Fruit fly (Drosophila melanogaster): ENCODE data around the gene ND-ASHI.
A peak's percentile ranks its signal among the peaks of the same experiment; 100 is the strongest.

Gene ND-ASHI

dm6 chrX:6656023-6656594, 22.8 kb downstream of the ND-ASHI start:
- TF ChIP-seq CG17801 (GFP tag; optimal IDR thresholded peaks at IDR 0.05; ENCODE audit: partially characterized antibody), result peak; percentile 93

- TF ChIP-seq CG17801 (GFP tag; optimal IDR thresholded peaks at IDR 0.05; ENCODE audit: partially characterized antibody), result peak; percentile 78
These were observed 24.6 kb downstream of the ND-ASHI start, which contains the start of the genes CG3226 and Cdc7 for dm6 chrX:6654198-6654831. CG3226 (minus strand) TSS chrX:6654248. Cdc7 (plus strand) TSS chrX:6654541.

- no peak for TF ChIP-seq CG17801 (GFP tag; optimal IDR thresholded peaks at IDR 0.05; ENCODE audit: partially characterized antibody)
These were observed 32.1 kb downstream of the ND-ASHI start for dm6 chrX:6646846-6647245.

dm6 chrX:6642593-6643257, 36.2 kb downstream of the ND-ASHI start:
- TF ChIP-seq CG17801 (GFP tag; optimal IDR thresholded peaks at IDR 0.05; ENCODE audit: partially characterized antibody), result no peak

dm6 chrX:6641602-6642001, 37.3 kb downstream of the ND-ASHI start:
- TF ChIP-seq CG17801 (GFP tag; optimal IDR thresholded peaks at IDR 0.05; ENCODE audit: partially characterized antibody), result peak; percentile 81

- TF ChIP-seq CG17801 (GFP tag; optimal IDR thresholded peaks at IDR 0.05; ENCODE audit: partially characterized antibody), result no peak
These were observed 40.8 kb downstream of the ND-ASHI start for dm6 chrX:6638123-6638522.

dm6 chrX:6633659-6634058, 45.3 kb downstream of the ND-ASHI start, which contains the start of gene CG14443:
CG14443 (plus strand) TSS chrX:6633959.
- TF ChIP-seq CG17801 (GFP tag; optimal IDR thresholded peaks at IDR 0.05; ENCODE audit: partially characterized antibody), result no peak

dm6 chrX:6631885-6632284, 47.0 kb downstream of the ND-ASHI start:
- no peak for TF ChIP-seq CG17801 (GFP tag; optimal IDR thresholded peaks at IDR 0.05; ENCODE audit: partially characterized antibody)

All from ovary, adult (tissue).